Fruit fly (Drosophila melanogaster) whole organism, embryonic: ENCODE measurements around the gene CG33631.

Source experiments
- B-H2 ChIP-seq: fragments of 200-800 bp; sonication (Bioruptor generic); optimal IDR thresholded peaks from 2 replicates; lab custom pipeline; 2018; ENCODE audit warnings: missing biosample characterization, mild to moderate bottlenecking, missing genetic modification characterization
- Bdp1 ChIP-seq: fragments of 200-800 bp; sonication (Bioruptor generic); optimal IDR thresholded peaks from 3 replicates; lab custom pipeline; 2016; ENCODE audit warnings: missing biosample characterization, missing genetic modification characterization
- C15 ChIP-seq: fragments of 200-800 bp; sonication (Bioruptor generic); IDR thresholded peaks from 3 replicates; pipeline ENCODE4 v1.3.6; 2022; ENCODE audit warnings: missing biosample characterization, missing genetic modification characterization
- CG10267 ChIP-seq: fragments of 200-800 bp; sonication (Bioruptor generic); optimal IDR thresholded peaks from 2 replicates; lab custom pipeline; 2018; ENCODE audit warnings: missing biosample characterization, mild to moderate bottlenecking, missing genetic modification characterization, moderate library complexity
- CG10366 ChIP-seq: fragments of 200-800 bp; sonication (Bioruptor generic); IDR thresholded peaks from 2 replicates; pipeline ENCODE4 v1.3.6; 2022; ENCODE audit warnings: missing biosample characterization, missing genetic modification characterization
- CG11247 ChIP-seq: fragments of 200-800 bp; sonication (Bioruptor generic); IDR thresholded peaks from 2 replicates; pipeline ENCODE4 v1.3.6; 2022; ENCODE audit warnings: missing biosample characterization, missing genetic modification characterization
- CG12299 ChIP-seq: fragments of 200-800 bp; sonication (Bioruptor generic); optimal IDR thresholded peaks from 2 replicates; lab custom pipeline; 2018; ENCODE audit warnings: missing biosample characterization, mild to moderate bottlenecking, missing genetic modification characterization
- CG1233 ChIP-seq: fragments of 200-800 bp; sonication (Bioruptor generic); optimal IDR thresholded peaks from 4 replicates; lab custom pipeline; 2018; ENCODE audit warnings: missing biosample characterization, mild to moderate bottlenecking, missing genetic modification characterization
- CG14710 ChIP-seq: fragments of 200-800 bp; sonication (Bioruptor generic); optimal IDR thresholded peaks from 3 replicates; lab custom pipeline; 2019; ENCODE audit warnings: missing biosample characterization, mild to moderate bottlenecking, missing genetic modification characterization, moderate library complexity
- CG17912 ChIP-seq: fragments of 200-800 bp; sonication (Bioruptor generic); optimal IDR thresholded peaks from 2 replicates; lab custom pipeline; 2018; ENCODE audit warnings: missing biosample characterization, mild to moderate bottlenecking, missing genetic modification characterization
- CG18262 ChIP-seq: fragments of 200-800 bp; optimal IDR thresholded peaks from 3 replicates; lab custom pipeline; 2019; ENCODE audit warnings: missing biosample characterization, mild to moderate bottlenecking, missing genetic modification characterization, moderate library complexity
- CG32532 ChIP-seq: fragments of 200-800 bp; sonication (Bioruptor generic); IDR thresholded peaks from 2 replicates; pipeline ENCODE4 v1.3.6; 2022; ENCODE audit warnings: missing biosample characterization, missing genetic modification characterization
- CG34224 ChIP-seq: fragments of 200-800 bp; sonication (Bioruptor generic); IDR thresholded peaks from 3 replicates; pipeline ENCODE4 v1.3.6; 2022; ENCODE audit warnings: missing biosample characterization, missing genetic modification characterization; ENCODE audit not compliant: partially characterized antibody
- CG3847 ChIP-seq: fragments of 200-800 bp; sonication (Bioruptor generic); IDR thresholded peaks from 2 replicates; pipeline ENCODE4 v1.3.6; 2022; ENCODE audit warnings: missing biosample characterization, missing genetic modification characterization
- CG43689 ChIP-seq: fragments of 200-800 bp; sonication (Bioruptor generic); IDR thresholded peaks from 2 replicates; pipeline ENCODE4 v1.3.6; 2022; ENCODE audit warnings: missing biosample characterization, missing genetic modification characterization
- CG6765 ChIP-seq: fragments of 200-800 bp; sonication (Bioruptor generic); optimal IDR thresholded peaks from 3 replicates; lab custom pipeline; 2017; ENCODE audit warnings: missing biosample characterization, mild to moderate bottlenecking, missing genetic modification characterization
- CG6791 ChIP-seq: fragments of 200-800 bp; sonication (Bioruptor generic); IDR thresholded peaks from 3 replicates; pipeline ENCODE4 v1.3.6; 2022; ENCODE audit warnings: missing biosample characterization, missing genetic modification characterization; ENCODE audit not compliant: partially characterized antibody
- CG9609 ChIP-seq: fragments of 200-800 bp; sonication (Bioruptor generic); optimal IDR thresholded peaks from 3 replicates; lab custom pipeline; 2016; ENCODE audit warnings: missing biosample characterization, missing genetic modification characterization
- Dek ChIP-seq: fragments of 200-800 bp; sonication (Bioruptor generic); optimal IDR thresholded peaks from 3 replicates; lab custom pipeline; 2019; ENCODE audit warnings: missing biosample characterization, mild to moderate bottlenecking, missing genetic modification characterization, moderate library complexity
- E2f1 ChIP-seq: fragments of 200-800 bp; sonication (Bioruptor generic); IDR thresholded peaks from 2 replicates; pipeline ENCODE4 v1.3.6; 2022; ENCODE audit warnings: missing biosample characterization, missing genetic modification characterization
- GATAe ChIP-seq: fragments of 200-800 bp; sonication (Bioruptor generic); conservative IDR thresholded peaks from 2 replicates; pipeline ENCODE4 v1.3.6; 2022; ENCODE audit warnings: missing biosample characterization, missing genetic modification characterization
- Gsc ChIP-seq: fragments of 200-800 bp; sonication (Bioruptor generic); IDR thresholded peaks from 2 replicates; pipeline ENCODE4 v1.3.6; 2022; ENCODE audit warnings: missing biosample characterization, missing genetic modification characterization
- HLHmδ ChIP-seq: fragments of 200-800 bp; sonication (Bioruptor generic); optimal IDR thresholded peaks from 2 replicates; lab custom pipeline; 2018; ENCODE audit warnings: missing biosample characterization, mild to moderate bottlenecking, missing genetic modification characterization, moderate library complexity
- HmgD ChIP-seq: fragments of 200-800 bp; sonication (Bioruptor generic); optimal IDR thresholded peaks from 3 replicates; lab custom pipeline; 2016; ENCODE audit warnings: missing biosample characterization, missing genetic modification characterization
- Jarid2 ChIP-seq: fragments of 200-800 bp; sonication (Bioruptor generic); optimal IDR thresholded peaks from 3 replicates; lab custom pipeline; 2017; ENCODE audit warnings: mild to moderate bottlenecking, missing biosample characterization, missing genetic modification reagents, missing genetic modification characterization
- Meics ChIP-seq: fragments of 200-800 bp; sonication (Bioruptor generic); optimal IDR thresholded peaks from 2 replicates; lab custom pipeline; 2017; ENCODE audit warnings: missing biosample characterization, mild to moderate bottlenecking, missing genetic modification characterization
- Nf-YB ChIP-seq: fragments of 200-800 bp; sonication (Bioruptor generic); optimal IDR thresholded peaks from 3 replicates; lab custom pipeline; 2019; ENCODE audit warnings: missing biosample characterization, mild to moderate bottlenecking, missing genetic modification characterization, moderate library complexity
- Poxn ChIP-seq: fragments of 200-800 bp; sonication (Bioruptor generic); IDR thresholded peaks from 2 replicates; pipeline ENCODE4 v1.3.6; 2022; ENCODE audit warnings: missing biosample characterization, missing genetic modification characterization
- Xbp1 ChIP-seq: fragments of 200-800 bp; sonication (Bioruptor generic); optimal IDR thresholded peaks from 3 replicates; lab custom pipeline; 2016; ENCODE audit warnings: missing biosample characterization, mild to moderate bottlenecking, missing genetic modification characterization
- crp ChIP-seq, 2 experiments: fragments of 200-800 bp; sonication (Bioruptor generic); optimal IDR thresholded peaks; 2 replicates in 1 of 2; 3 replicates in 1 of 2; lab custom pipeline; 2017; ENCODE audit warnings: missing biosample characterization in 2 of 2, missing genetic modification characterization in 2 of 2, mild to moderate bottlenecking in 1 of 2, moderate library complexity in 1 of 2
- disco-r ChIP-seq: fragments of 200-800 bp; sonication (Bioruptor generic); optimal IDR thresholded peaks from 2 replicates; lab custom pipeline; 2016; ENCODE audit warnings: missing biosample characterization, missing genetic modification characterization
- dm ChIP-seq: fragments of 200-800 bp; sonication (Bioruptor generic); optimal IDR thresholded peaks from 3 replicates; lab custom pipeline; 2016; ENCODE audit warnings: missing biosample characterization, missing genetic modification characterization
- esg ChIP-seq: fragments of 200-800 bp; sonication (Bioruptor generic); conservative IDR thresholded peaks from 2 replicates; pipeline ENCODE4 v1.3.6; 2022; ENCODE audit warnings: missing biosample characterization, missing genetic modification characterization
- eve ChIP-seq, 2 experiments: fragments of >200 bp; optimal IDR thresholded peaks; 2 replicates each; lab custom pipeline; 2017; ENCODE audit warnings: missing biosample characterization in 2 of 2, missing genetic modification characterization in 2 of 2
- hb ChIP-seq: fragments of 200-800 bp; sonication (Bioruptor generic); IDR thresholded peaks from 3 replicates; pipeline ENCODE4 v1.3.6; 2022; ENCODE audit warnings: missing biosample characterization, missing genetic modification characterization; ENCODE audit not compliant: partially characterized antibody
- jigr1 ChIP-seq: fragments of 200-800 bp; sonication (Bioruptor generic); IDR thresholded peaks from 3 replicates; pipeline ENCODE4 v1.3.6; 2022; ENCODE audit warnings: missing biosample characterization, missing genetic modification characterization
- lab ChIP-seq: fragments of 200-800 bp; sonication (Bioruptor generic); optimal IDR thresholded peaks from 3 replicates; lab custom pipeline; 2017; ENCODE audit warnings: missing biosample characterization, missing genetic modification characterization, mild to moderate bottlenecking, moderate library complexity, missing genetic modification reagents
- nerfin-1 ChIP-seq: fragments of 200-800 bp; sonication (Bioruptor generic); optimal IDR thresholded peaks from 3 replicates; lab custom pipeline; 2019; ENCODE audit warnings: missing biosample characterization, mild to moderate bottlenecking, missing genetic modification characterization, moderate library complexity
- oc ChIP-seq: fragments of 200-800 bp; sonication (Bioruptor generic); optimal IDR thresholded peaks from 2 replicates; lab custom pipeline; 2018; ENCODE audit warnings: missing biosample characterization, mild to moderate bottlenecking, missing genetic modification characterization, moderate library complexity
- psq ChIP-seq: fragments of 200-800 bp; sonication (Bioruptor generic); optimal IDR thresholded peaks from 2 replicates; lab custom pipeline; 2017; ENCODE audit warnings: missing biosample characterization, missing genetic modification characterization
- seq ChIP-seq: fragments of 200-800 bp; sonication (Bioruptor generic); IDR thresholded peaks from 2 replicates; pipeline ENCODE4 v1.3.6; 2022; ENCODE audit warnings: missing biosample characterization, missing genetic modification characterization
- tll ChIP-seq, 2 experiments: fragments of 200-800 bp in 1 of 2; fragments of >200 bp in 1 of 2; sonication (Bioruptor generic) in 1 of 2; optimal IDR thresholded peaks; 2 replicates each; lab custom pipeline; 2017 to 2019; ENCODE audit warnings: missing biosample characterization in 2 of 2, missing genetic modification characterization in 2 of 2, mild to moderate bottlenecking in 1 of 2, moderate library complexity in 1 of 2
- tna ChIP-seq: fragments of 200-800 bp; sonication (Bioruptor generic); IDR thresholded peaks from 2 replicates; pipeline ENCODE4 v1.3.6; 2022; ENCODE audit warnings: missing biosample characterization, missing genetic modification characterization; ENCODE audit not compliant: partially characterized antibody
- twi ChIP-seq: fragments of 200-800 bp; optimal IDR thresholded peaks from 2 replicates; lab custom pipeline; 2019; ENCODE audit warnings: missing biosample characterization, mild to moderate bottlenecking, missing genetic modification characterization, moderate library complexity
- vnd ChIP-seq: fragments of 200-800 bp; sonication (Bioruptor generic); IDR thresholded peaks from 3 replicates; pipeline ENCODE4 v1.3.6; 2022; ENCODE audit warnings: missing biosample characterization, missing genetic modification characterization; ENCODE audit not compliant: partially characterized antibody
- wek ChIP-seq: fragments of 200-800 bp; sonication (Bioruptor generic); optimal IDR thresholded peaks from 3 replicates; lab custom pipeline; 2018; ENCODE audit warnings: missing biosample characterization, mild to moderate bottlenecking, missing genetic modification characterization, moderate library complexity
- wor ChIP-seq: fragments of 200-800 bp; sonication (Bioruptor generic); IDR thresholded peaks from 2 replicates; pipeline ENCODE4 v1.3.6; 2022; ENCODE audit warnings: missing biosample characterization, missing genetic modification characterization
- yki ChIP-seq: fragments of >200 bp; optimal IDR thresholded peaks from 3 replicates; lab custom pipeline; 2018

Gene CG33631

dm6 chr3R:10087206-10087927 lies 23.6 kb downstream of the CG33631 start (continued):
- TF ChIP-seq CG43689 (GFP tag; lab: Robert Waterston, UW), result 0 out of 2 replicates have a peak, but pooled peaks have one; percentile 13
- peak; percentile 28 for TF ChIP-seq HmgD (GFP tag; lab: Kevin White, UChicago)
- TF ChIP-seq Gsc (GFP tag; lab: Robert Waterston, UW), result peak; percentile 40
- TF ChIP-seq CG18262 (tag; lab: Kevin White, UChicago), result peak; percentile 24
- TF ChIP-seq CG12299, result no peak
- TF ChIP-seq CG3847, result peak; percentile 51
- peak; percentile 80 for TF ChIP-seq psq (GFP tag; lab: Kevin White, UChicago)
- TF ChIP-seq lab (GFP tag; lab: Kevin White, UChicago), result peak; percentile 79
- no peak for TF ChIP-seq Jarid2
- no peak for TF ChIP-seq hb
- no peak for TF ChIP-seq nerfin-1
- TF ChIP-seq CG34224 (GFP tag; lab: Robert Waterston, UW), result no peak
- TF ChIP-seq yki (lab: Kevin White, UChicago), result peak; percentile 4
- TF ChIP-seq jigr1 (GFP tag; lab: Robert Waterston, UW), result no peak
- TF ChIP-seq CG32532, result peak; percentile 81
- 0 out of 2 replicates have a peak, but pooled peaks have one; percentile 46 for TF ChIP-seq E2f1 (GFP tag; lab: Robert Waterston, UW)
- TF ChIP-seq HLHmδ (GFP tag; lab: Kevin White, UChicago), result no peak
- TF ChIP-seq CG14710 (tag; lab: Kevin White, UChicago), result peak; percentile 7
- TF ChIP-seq vnd (GFP tag; lab: Robert Waterston, UW), result no peak
- TF ChIP-seq CG10366, result peak; percentile 76
- TF ChIP-seq C15 (GFP tag; lab: Robert Waterston, UW), result peak; percentile 59; the same call in 1 of the 3 replicates
- TF ChIP-seq CG17912 (GFP tag; lab: Kevin White, UChicago), result no peak
- TF ChIP-seq B-H2, result no peak
- peak; percentile 11 for TF ChIP-seq Nf-YB
- TF ChIP-seq twi (tag; lab: Kevin White, UChicago), result no peak
- TF ChIP-seq dm, result peak; percentile 32
- TF ChIP-seq CG11247, result peak; percentile 64
- TF ChIP-seq tll (GFP tag; optimal IDR thresholded peaks at IDR 0.05; lab: Kevin White, UChicago), result no peak
- TF ChIP-seq wek (GFP tag; lab: Kevin White, UChicago), result no peak
- peak; percentile 63 for TF ChIP-seq Bdp1
- no peak for TF ChIP-seq CG6791 (GFP tag; lab: Robert Waterston, UW)
- TF ChIP-seq crp (GFP tag; optimal IDR thresholded peaks at IDR 0.05; lab: Kevin White, UChicago), result no peak
- peak; percentile 59 for TF ChIP-seq Dek (tag; lab: Kevin White, UChicago)
- TF ChIP-seq disco-r, result peak; percentile 39
- peak; percentile 75 for TF ChIP-seq Meics (GFP tag; lab: Kevin White, UChicago)
- TF ChIP-seq CG9609 (GFP tag; lab: Kevin White, UChicago), result peak; percentile 67
- TF ChIP-seq tna (GFP tag; lab: Robert Waterston, UW), result no peak
- peak; percentile 20 for TF ChIP-seq CG10267 (tag; lab: Kevin White, UChicago)
- no peak for TF ChIP-seq Poxn (GFP tag; lab: Robert Waterston, UW)
- TF ChIP-seq oc (tag; lab: Kevin White, UChicago), result no peak
- peak in 1 of 2 experiments; percentile 86 for TF ChIP-seq eve (GFP tag; optimal IDR thresholded peaks at IDR 0.05; lab: Kevin White, UChicago)
- TF ChIP-seq wor (GFP tag; lab: Robert Waterston, UW), result 0 out of 2 replicates have a peak, but pooled peaks have one; percentile 25
- TF ChIP-seq GATAe, result 0 out of 2 replicates have a peak, but pooled peaks have one; percentile 8
- TF ChIP-seq CG1233 (GFP tag; lab: Kevin White, UChicago), result peak; percentile 29
- TF ChIP-seq esg, result no peak; the same call in 1 of the 2 replicates
- TF ChIP-seq Xbp1 (GFP tag; lab: Kevin White, UChicago), result peak; percentile 76
- no peak for TF ChIP-seq CG6765 (GFP tag; lab: Kevin White, UChicago)
- peak; percentile 76 for TF ChIP-seq seq (GFP tag; lab: Robert Waterston, UW)
